Worm (Caenorhabditis elegans) whole organism, young adult: Measurements from ENCODE around the gene srbc-63.

ENCODE experiments used
- F10E7.11 ChIP-seq: sonication (generic microtip); optimal IDR thresholded peaks from 2 replicates; lab custom pipeline; 2017; ENCODE audit warnings: mild to moderate bottlenecking, missing genetic modification characterization, moderate library complexity, missing compliant biosample characterization
- K12H6.12 ChIP-seq: fragments of 200-800 bp; sonication (Bioruptor generic); optimal IDR thresholded peaks from 2 replicates; lab custom pipeline; 2018; ENCODE audit warnings: mild to moderate bottlenecking, missing genetic modification characterization, missing compliant biosample characterization
- Y56A3A.18 ChIP-seq: fragments of 200-800 bp; sonication (Bioruptor generic); IDR thresholded peaks from 2 replicates; pipeline ENCODE4 v1.3.6; 2022; ENCODE audit warnings: missing genetic modification reagents, missing genetic modification characterization, missing compliant biosample characterization
- aptf-3 ChIP-seq: fragments of 200-800 bp; sonication (Bioruptor generic); IDR thresholded peaks from 2 replicates; pipeline ENCODE4 v1.3.6; 2022; ENCODE audit warnings: missing genetic modification characterization, missing compliant biosample characterization
- atf-7 ChIP-seq: sonication (generic microtip); optimal IDR thresholded peaks from 2 replicates; lab custom pipeline; 2017; ENCODE audit warnings: mild to moderate bottlenecking, missing genetic modification characterization, missing compliant biosample characterization
- attf-5 ChIP-seq: fragments of 200-800 bp; sonication (Bioruptor generic); optimal IDR thresholded peaks from 2 replicates; lab custom pipeline; 2018; ENCODE audit warnings: mild to moderate bottlenecking, missing genetic modification characterization, missing compliant biosample characterization
- ccch-3 ChIP-seq: fragments of 200-800 bp; sonication (Bioruptor generic); optimal IDR thresholded peaks from 2 replicates; lab custom pipeline; 2018; ENCODE audit warnings: mild to moderate bottlenecking, missing genetic modification characterization, missing compliant biosample characterization
- ceh-100 ChIP-seq: fragments of 200-800 bp; sonication (Bioruptor generic); IDR thresholded peaks from 2 replicates; pipeline ENCODE4 v1.3.6; 2022; ENCODE audit warnings: missing genetic modification reagents, missing genetic modification characterization, missing compliant biosample characterization
- ceh-91 ChIP-seq: fragments of 200-800 bp; sonication (Bioruptor generic); IDR thresholded peaks from 2 replicates; pipeline ENCODE4 v1.3.6; 2022; ENCODE audit warnings: missing genetic modification reagents, missing genetic modification characterization, missing compliant biosample characterization
- die-1 ChIP-seq: sonication (generic microtip); optimal IDR thresholded peaks from 2 replicates; lab custom pipeline; 2016; ENCODE audit warnings: missing genotype, mild to moderate bottlenecking, missing genetic modification characterization, missing compliant biosample characterization
- dpff-1 ChIP-seq: sonication (generic microtip); optimal IDR thresholded peaks from 2 replicates; lab custom pipeline; 2017; ENCODE audit warnings: mild to moderate bottlenecking, missing genetic modification characterization, missing compliant biosample characterization
- dpl-1 ChIP-seq: fragments of 150-350 bp; optimal IDR thresholded peaks from 2 replicates; lab custom pipeline; 2014; ENCODE audit warnings: missing biosample characterization, missing genetic modification reagents, missing genetic modification characterization
- egl-44 ChIP-seq: fragments of 200-800 bp; sonication (Bioruptor generic); IDR thresholded peaks from 2 replicates; pipeline ENCODE4 v1.3.6; 2022; ENCODE audit warnings: missing genetic modification reagents, missing genetic modification characterization, missing compliant biosample characterization
- egrh-3 ChIP-seq: fragments of 200-800 bp; sonication (Bioruptor generic); IDR thresholded peaks from 2 replicates; pipeline ENCODE4 v1.3.6; 2022; ENCODE audit warnings: missing genetic modification reagents, missing genetic modification characterization, missing compliant biosample characterization
- let-526 ChIP-seq: fragments of 200-800 bp; sonication (Bioruptor generic); IDR thresholded peaks from 2 replicates; pipeline ENCODE4 v1.3.6; 2022; ENCODE audit warnings: missing genetic modification reagents, missing genetic modification characterization, missing compliant biosample characterization
- lin-26 ChIP-seq: fragments of 200-800 bp; sonication (Bioruptor generic); IDR thresholded peaks from 2 replicates; pipeline ENCODE4 v1.3.6; 2022; ENCODE audit warnings: missing genetic modification reagents, missing genetic modification characterization, missing compliant biosample characterization
- lin-35 ChIP-seq, 3 experiments: fragments of 150-350 bp in 2 of 3; sonication (generic microtip) in 1 of 3; optimal IDR thresholded peaks; 2 replicates each; lab custom pipeline; 2014 to 2018; ENCODE audit warnings: missing biosample characterization in 3 of 3, missing genetic modification characterization in 3 of 3, missing genetic modification reagents in 3 of 3
- lin-54 ChIP-seq: fragments of 200-800 bp; sonication (Bioruptor generic); optimal IDR thresholded peaks from 2 replicates; lab custom pipeline; 2018; ENCODE audit warnings: mild to moderate bottlenecking, missing genetic modification characterization, missing compliant biosample characterization
- rec-8 ChIP-seq, 2 experiments: sonication (generic microtip); optimal IDR thresholded peaks; 2 replicates each; lab custom pipeline; 2016; ENCODE audit warnings: mild to moderate bottlenecking in 2 of 2, missing genetic modification characterization in 2 of 2, missing genetic modification reagents in 2 of 2, missing genotype in 2 of 2, missing biosample characterization in 1 of 2, missing compliant biosample characterization in 1 of 2, moderate library complexity in 1 of 2
- snpc-1.3 ChIP-seq: sonication (generic microtip); optimal IDR thresholded peaks from 2 replicates; lab custom pipeline; 2017; ENCODE audit warnings: missing genetic modification characterization, mild to moderate bottlenecking, missing compliant biosample characterization, antibody characterized with exemption, moderate library complexity, missing genotype, missing genetic modification reagents; ENCODE audit not compliant: insufficient read depth
- sptf-2 ChIP-seq: fragments of 200-800 bp; sonication (Bioruptor generic); optimal IDR thresholded peaks from 2 replicates; lab custom pipeline; 2018; ENCODE audit warnings: mild to moderate bottlenecking, missing genetic modification characterization, missing compliant biosample characterization
- tbp1 ChIP-seq: fragments of 200-800 bp; sonication (Bioruptor generic); optimal IDR thresholded peaks from 2 replicates; lab custom pipeline; 2018; ENCODE audit warnings: mild to moderate bottlenecking, missing genetic modification characterization, missing compliant biosample characterization
- tbx-9 ChIP-seq: sonication (generic microtip); optimal IDR thresholded peaks from 2 replicates; lab custom pipeline; 2016; ENCODE audit warnings: borderline replicate concordance, missing genetic modification characterization, inconsistent platforms, missing compliant biosample characterization
- zim-3 ChIP-seq: sonication (generic microtip); optimal IDR thresholded peaks from 2 replicates; lab custom pipeline; 2017; ENCODE audit warnings: mild to moderate bottlenecking, missing genetic modification characterization, moderate library complexity, missing compliant biosample characterization
- ztf-3 ChIP-seq: fragments of 200-800 bp; sonication (Bioruptor generic); optimal IDR thresholded peaks from 2 replicates; lab custom pipeline; 2018; ENCODE audit warnings: mild to moderate bottlenecking, missing genetic modification characterization, missing compliant biosample characterization

srbc-63 gene

ce11 chrV:15376223-15376622 is 36.3 kb downstream of the srbc-63 start, which contains the start of gene srh-52:
Gene srh-52 (minus strand): TSS chrV:15376323.
- TF ChIP-seq egrh-3 (GFP tag; lab: Robert Waterston, UW) (no peak), ztf-3 (no peak), snpc-1.3 (tag; lab: Kevin White, UChicago) (no peak), F10E7.11 (no peak), let-526 (GFP tag; lab: Robert Waterston, UW) (no peak)

- TF ChIP-seq Y56A3A.18 (GFP tag; lab: Robert Waterston, UW), result no peak
- no peak for TF ChIP-seq lin-35 (GFP tag; optimal IDR thresholded peaks at IDR 0.05; lab: Kevin White, UChicago)
- TF ChIP-seq lin-26, result no peak
- TF ChIP-seq ceh-91 (GFP tag; lab: Robert Waterston, UW), result no peak
- no peak for TF ChIP-seq rec-8 (tag; optimal IDR thresholded peaks at IDR 0.05; lab: Kevin White, UChicago)
- TF ChIP-seq dpl-1 (GFP tag; lab: Kevin White, UChicago), result no peak
- no peak for TF ChIP-seq sptf-2 (GFP tag; lab: Kevin White, UChicago)
- TF ChIP-seq aptf-3 (GFP tag; lab: Robert Waterston, UW), result no peak
- TF ChIP-seq lin-54 (GFP tag; lab: Kevin White, UChicago), result no peak
- TF ChIP-seq K12H6.12, result no peak
- no peak for TF ChIP-seq die-1 (tag; lab: Kevin White, UChicago)
- TF ChIP-seq tbx-9 (tag; lab: Kevin White, UChicago), result no peak
Measured at ce11 chrV:15369707-15370106, 42.8 kb downstream of the srbc-63 start, which contains the start of gene nhr-269. Gene nhr-269 (minus strand): TSS chrV:15369807.

- TF ChIP-seq zim-3 (tag; lab: Kevin White, UChicago), result no peak
- TF ChIP-seq ccch-3, result no peak
- TF ChIP-seq attf-5 (GFP tag; lab: Kevin White, UChicago), result no peak
- no peak for TF ChIP-seq ceh-100 (GFP tag; lab: Robert Waterston, UW)
- no peak for TF ChIP-seq egl-44
- TF ChIP-seq tbp1 (GFP tag; lab: Kevin White, UChicago), result no peak
- TF ChIP-seq ceh-91 (GFP tag; lab: Robert Waterston, UW), result no peak
- no peak for TF ChIP-seq atf-7 (tag; lab: Kevin White, UChicago)
- TF ChIP-seq let-526 (GFP tag; lab: Robert Waterston, UW), result no peak
- no peak for TF ChIP-seq dpff-1 (tag; lab: Kevin White, UChicago)
Measured at ce11 chrV:15367770-15368169, 44.8 kb downstream of the srbc-63 start.
